Fruit fly (Drosophila melanogaster) whole organism, prepupa: ENCODE data around the gene orion.

ENCODE experiments used
- CG11294 ChIP-seq: fragments of 200-800 bp; sonication (Bioruptor generic); IDR thresholded peaks from 2 replicates; pipeline ENCODE4 v1.3.6; 2022; ENCODE audit warnings: missing biosample characterization, missing genetic modification characterization
- CG1621 ChIP-seq: fragments of 200-800 bp; sonication (Bioruptor generic); optimal IDR thresholded peaks from 3 replicates; lab custom pipeline; 2018; ENCODE audit warnings: missing biosample characterization, mild to moderate bottlenecking, missing genetic modification characterization
- CG16779 ChIP-seq: fragments of 200-800 bp; sonication (Bioruptor generic); optimal IDR thresholded peaks from 3 replicates; lab custom pipeline; 2017; ENCODE audit warnings: missing biosample characterization, mild to moderate bottlenecking, missing genetic modification characterization
- CG3032 ChIP-seq: fragments of 200-800 bp; optimal IDR thresholded peaks from 2 replicates; lab custom pipeline; 2019; ENCODE audit warnings: missing biosample characterization, mild to moderate bottlenecking, missing genetic modification characterization, moderate library complexity
- CG31627 ChIP-seq: fragments of 200-800 bp; sonication (Bioruptor generic); optimal IDR thresholded peaks from 3 replicates; lab custom pipeline; 2016; ENCODE audit warnings: missing biosample characterization, missing genetic modification characterization
- CG32006 ChIP-seq: fragments of 200-800 bp; sonication (Bioruptor generic); optimal IDR thresholded peaks from 3 replicates; lab custom pipeline; 2017; ENCODE audit warnings: missing biosample characterization, mild to moderate bottlenecking, missing genetic modification characterization
- CG34406 ChIP-seq: fragments of 200-800 bp; sonication (Bioruptor generic); optimal IDR thresholded peaks from 3 replicates; lab custom pipeline; 2016; ENCODE audit warnings: missing biosample characterization, missing genetic modification characterization
- CG3919 ChIP-seq: fragments of 200-800 bp; sonication (Bioruptor generic); optimal IDR thresholded peaks from 3 replicates; lab custom pipeline; 2016; ENCODE audit warnings: missing biosample characterization, missing genetic modification characterization
- CG4318 ChIP-seq: fragments of 200-800 bp; sonication (Bioruptor generic); optimal IDR thresholded peaks from 3 replicates; lab custom pipeline; 2017; ENCODE audit warnings: missing biosample characterization, mild to moderate bottlenecking, missing genetic modification characterization
- CG6163 ChIP-seq: fragments of 200-800 bp; sonication (Bioruptor generic); IDR thresholded peaks from 3 replicates; pipeline ENCODE4 v1.3.6; 2022; ENCODE audit warnings: missing biosample characterization, missing genetic modification characterization
- CG6276 ChIP-seq: fragments of 200-800 bp; sonication (Bioruptor generic); optimal IDR thresholded peaks from 2 replicates; lab custom pipeline; 2017; ENCODE audit warnings: missing biosample characterization, mild to moderate bottlenecking, missing genetic modification characterization
- CG6792 ChIP-seq: fragments of 200-800 bp; sonication (Bioruptor generic); optimal IDR thresholded peaks from 3 replicates; lab custom pipeline; 2016; ENCODE audit warnings: missing biosample characterization, missing genetic modification characterization
- CG6854 ChIP-seq: fragments of 200-800 bp; sonication (Bioruptor generic); optimal IDR thresholded peaks from 2 replicates; lab custom pipeline; 2017; ENCODE audit warnings: missing biosample characterization, mild to moderate bottlenecking, missing genetic modification characterization
- CG7368 ChIP-seq: fragments of 200-800 bp; sonication (Bioruptor generic); optimal IDR thresholded peaks from 3 replicates; lab custom pipeline; 2016; ENCODE audit warnings: missing biosample characterization, missing genetic modification characterization
- CG8119 ChIP-seq: fragments of 200-800 bp; sonication (Bioruptor generic); IDR thresholded peaks from 3 replicates; pipeline ENCODE4 v1.3.6; 2022; ENCODE audit warnings: missing biosample characterization, missing genetic modification characterization
- CG8319 ChIP-seq: fragments of 200-800 bp; sonication (Bioruptor generic); optimal IDR thresholded peaks from 3 replicates; lab custom pipeline; 2016; ENCODE audit warnings: missing biosample characterization, missing genetic modification characterization
- CG8632 ChIP-seq: fragments of 200-800 bp; sonication (Bioruptor generic); optimal IDR thresholded peaks from 3 replicates; lab custom pipeline; 2016; ENCODE audit warnings: missing biosample characterization, missing genetic modification characterization
- CG9139 ChIP-seq: fragments of 200-800 bp; sonication (Bioruptor generic); optimal IDR thresholded peaks from 3 replicates; lab custom pipeline; 2017; ENCODE audit warnings: missing biosample characterization, mild to moderate bottlenecking, missing genetic modification characterization
- Eip75B ChIP-seq: fragments of 200-800 bp; sonication (Bioruptor generic); optimal IDR thresholded peaks from 3 replicates; lab custom pipeline; 2016; ENCODE audit warnings: missing biosample characterization, missing genetic modification characterization
- Eip78C ChIP-seq: fragments of 200-800 bp; sonication (Bioruptor generic); peaks from one replicate; lab custom pipeline; 2016; ENCODE audit warnings: missing biosample characterization, missing genetic modification characterization
- Eip93F ChIP-seq: fragments of 200-800 bp; sonication (Bioruptor generic); optimal IDR thresholded peaks from 2 replicates; lab custom pipeline; 2016; ENCODE audit warnings: missing biosample characterization, mild to moderate bottlenecking, missing genetic modification characterization
- Ets21C ChIP-seq: fragments of 200-800 bp; sonication (Bioruptor generic); optimal IDR thresholded peaks from 3 replicates; lab custom pipeline; 2016; ENCODE audit warnings: missing biosample characterization, missing genetic modification characterization
- Ets96B ChIP-seq: fragments of 200-800 bp; optimal IDR thresholded peaks from 2 replicates; lab custom pipeline; 2019; ENCODE audit warnings: missing biosample characterization, mild to moderate bottlenecking, missing genetic modification characterization, moderate library complexity
- Gug ChIP-seq: fragments of 200-800 bp; sonication (Bioruptor generic); IDR thresholded peaks from 2 replicates; pipeline ENCODE4 v1.3.6; 2022; ENCODE audit warnings: missing biosample characterization, missing genetic modification characterization
- Hr38 ChIP-seq: sonication (Bioruptor generic); optimal IDR thresholded peaks from 2 replicates; lab custom pipeline; 2016; ENCODE audit warnings: missing biosample characterization, missing genetic modification characterization
- Hr39 ChIP-seq: fragments of 200-800 bp; sonication (Bioruptor generic); optimal IDR thresholded peaks from 2 replicates; lab custom pipeline; 2016; ENCODE audit warnings: missing biosample characterization, missing genetic modification characterization
- Hr4 ChIP-seq: fragments of 200-800 bp; sonication (Bioruptor generic); optimal IDR thresholded peaks from 3 replicates; lab custom pipeline; 2016; ENCODE audit warnings: missing biosample characterization, missing genetic modification characterization
- Met ChIP-seq: fragments of 200-800 bp; sonication (Bioruptor generic); optimal IDR thresholded peaks from 3 replicates; lab custom pipeline; 2016; ENCODE audit warnings: missing biosample characterization, missing genetic modification characterization
- OdsH ChIP-seq: fragments of 200-800 bp; sonication (Bioruptor generic); optimal IDR thresholded peaks from 3 replicates; lab custom pipeline; 2016; ENCODE audit warnings: missing biosample characterization, missing genetic modification characterization
- Sox102F ChIP-seq: fragments of 200-800 bp; sonication (Bioruptor generic); optimal IDR thresholded peaks from 2 replicates; lab custom pipeline; 2016; ENCODE audit warnings: missing biosample characterization, mild to moderate bottlenecking, missing genetic modification characterization
- Sox14 ChIP-seq: fragments of 200-800 bp; sonication (Bioruptor generic); optimal IDR thresholded peaks from 3 replicates; lab custom pipeline; 2016; ENCODE audit warnings: missing biosample characterization, missing genetic modification characterization
- Sox15 ChIP-seq: fragments of 200-800 bp; sonication (Bioruptor generic); optimal IDR thresholded peaks from 3 replicates; lab custom pipeline; 2016; ENCODE audit warnings: missing biosample characterization, missing genetic modification characterization
- achi ChIP-seq: fragments of 200-800 bp; sonication (Bioruptor generic); optimal IDR thresholded peaks from 3 replicates; lab custom pipeline; 2016; ENCODE audit warnings: missing biosample characterization, missing genetic modification characterization
- acj6 ChIP-seq: fragments of 200-800 bp; sonication (Bioruptor generic); optimal IDR thresholded peaks from 3 replicates; lab custom pipeline; 2016; ENCODE audit warnings: missing biosample characterization, missing genetic modification characterization
- cyc ChIP-seq: fragments of 200-800 bp; sonication (Bioruptor generic); optimal IDR thresholded peaks from 3 replicates; lab custom pipeline; 2016; ENCODE audit warnings: missing biosample characterization, missing genetic modification characterization
- dsx ChIP-seq: fragments of 200-800 bp; optimal IDR thresholded peaks from 3 replicates; lab custom pipeline; 2019; ENCODE audit warnings: missing biosample characterization, mild to moderate bottlenecking, missing genetic modification characterization, moderate library complexity; ENCODE audit not compliant: poor library complexity, severe bottlenecking
- eg ChIP-seq: fragments of 200-800 bp; sonication (Bioruptor generic); IDR thresholded peaks from 3 replicates; pipeline ENCODE4 v1.3.6; 2022; ENCODE audit warnings: missing biosample characterization, missing genetic modification characterization
- esn ChIP-seq: fragments of 200-800 bp; sonication (Bioruptor generic); optimal IDR thresholded peaks from 2 replicates; lab custom pipeline; 2016; ENCODE audit warnings: missing biosample characterization, mild to moderate bottlenecking, missing genetic modification characterization, moderate library complexity
- fkh ChIP-seq: fragments of 200-800 bp; sonication (Bioruptor generic); optimal IDR thresholded peaks from 3 replicates; lab custom pipeline; 2017; ENCODE audit warnings: missing biosample characterization, mild to moderate bottlenecking, missing genetic modification characterization, moderate library complexity
- lz ChIP-seq: fragments of 200-800 bp; sonication (Bioruptor generic); optimal IDR thresholded peaks from 3 replicates; lab custom pipeline; 2016; ENCODE audit warnings: missing biosample characterization, missing genetic modification characterization
- net ChIP-seq: fragments of 200-800 bp; sonication (Bioruptor generic); optimal IDR thresholded peaks from 3 replicates; lab custom pipeline; 2016; ENCODE audit warnings: missing biosample characterization, missing genetic modification characterization
- ss ChIP-seq, 2 experiments: fragments of 200-800 bp; sonication (Bioruptor generic); optimal IDR thresholded peaks; 2 replicates in 1 of 2; 3 replicates in 1 of 2; lab custom pipeline; 2017 to 2018; ENCODE audit warnings: mild to moderate bottlenecking in 2 of 2, missing biosample characterization in 2 of 2, missing genetic modification characterization in 2 of 2, moderate library complexity in 1 of 2
- svp ChIP-seq: fragments of 200-800 bp; sonication (Bioruptor generic); peaks from one replicate; lab custom pipeline; 2016; ENCODE audit warnings: missing biosample characterization, missing genetic modification characterization
- topi ChIP-seq: fragments of 200-800 bp; sonication (Bioruptor generic); optimal IDR thresholded peaks from 3 replicates; lab custom pipeline; 2016; ENCODE audit warnings: missing biosample characterization, missing genetic modification characterization
- vri ChIP-seq: fragments of 200-800 bp; sonication (Bioruptor generic); optimal IDR thresholded peaks from 3 replicates; lab custom pipeline; 2016; ENCODE audit warnings: missing biosample characterization, mild to moderate bottlenecking, missing genetic modification characterization

Gene orion

DNA sequence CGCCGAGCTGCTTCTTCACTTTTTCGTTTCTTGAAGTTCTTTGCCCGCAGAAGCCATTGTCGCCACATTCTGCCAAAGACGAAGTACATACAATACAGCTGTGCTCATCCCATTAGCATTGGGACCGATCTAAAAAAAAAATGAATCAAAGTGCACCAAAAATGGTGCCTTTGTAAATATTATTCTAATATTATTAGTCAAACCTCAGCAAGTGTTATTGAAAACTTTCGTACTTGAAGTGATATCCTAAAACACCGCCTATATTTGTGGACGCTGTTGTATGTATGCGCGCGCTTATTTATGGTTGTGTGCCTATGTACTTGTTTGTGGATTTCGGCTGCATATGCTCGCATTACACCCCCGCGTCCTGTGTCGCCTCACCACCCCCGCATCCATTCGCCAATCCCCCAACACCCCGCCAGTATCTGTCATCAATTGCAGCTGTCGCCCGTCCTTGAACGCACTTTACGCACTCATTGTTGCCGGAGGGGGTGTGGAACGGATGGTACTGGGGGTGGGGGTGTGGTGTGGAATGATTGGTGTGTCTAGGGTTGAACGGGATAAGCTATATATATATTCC lies 25.7 kb upstream of the orion start (continued):
- TF ChIP-seq Eip75B (GFP tag; lab: Kevin White, UChicago) (peak; percentile 87), CG3032 (tag; lab: Kevin White, UChicago) (peak; percentile 88), CG16779 (tag; lab: Kevin White, UChicago) (peak; percentile 77), CG6854 (GFP tag; lab: Kevin White, UChicago) (peak; percentile 75), topi (GFP tag; lab: Kevin White, UChicago) (peak; percentile 86), CG7368 (GFP tag; lab: Kevin White, UChicago) (peak; percentile 85), svp (peak; percentile 93), dsx (GFP tag; lab: Kevin White, UChicago) (peak; percentile 80), acj6 (GFP tag; lab: Kevin White, UChicago) (peak; percentile 89), fkh (GFP tag; lab: Kevin White, UChicago) (peak; percentile 38), Sox14 (GFP tag; lab: Kevin White, UChicago) (peak; percentile 89), Hr4 (peak; percentile 83), CG11294 (GFP tag; lab: Robert Waterston, UW) (peak; percentile 86), Hr39 (GFP tag; lab: Kevin White, UChicago) (peak; percentile 83), CG31627 (GFP tag; lab: Kevin White, UChicago) (peak; percentile 85), CG8319 (GFP tag; lab: Kevin White, UChicago) (peak; percentile 74), CG34406 (GFP tag; lab: Kevin White, UChicago) (peak; percentile 87), CG6163 (GFP tag; lab: Robert Waterston, UW) (peak; percentile 95), esn (GFP tag; lab: Kevin White, UChicago) (peak; percentile 88), CG9139 (GFP tag; lab: Kevin White, UChicago) (peak; percentile 90), CG8632 (GFP tag; lab: Kevin White, UChicago) (peak; percentile 87), OdsH (GFP tag; lab: Kevin White, UChicago) (peak; percentile 87), CG6792 (peak; percentile 88), CG8119 (peak; percentile 90), eg (GFP tag; lab: Robert Waterston, UW) (peak; percentile 94), Ets96B (tag; lab: Kevin White, UChicago) (peak; percentile 88), Gug (GFP tag; lab: Robert Waterston, UW) (peak; percentile 80), Eip93F (peak; percentile 71), Sox102F (GFP tag; lab: Kevin White, UChicago) (peak; percentile 89), Eip78C (GFP tag; lab: Kevin White, UChicago) (peak; percentile 97), lz (GFP tag; lab: Kevin White, UChicago) (peak; percentile 86)

DNA sequence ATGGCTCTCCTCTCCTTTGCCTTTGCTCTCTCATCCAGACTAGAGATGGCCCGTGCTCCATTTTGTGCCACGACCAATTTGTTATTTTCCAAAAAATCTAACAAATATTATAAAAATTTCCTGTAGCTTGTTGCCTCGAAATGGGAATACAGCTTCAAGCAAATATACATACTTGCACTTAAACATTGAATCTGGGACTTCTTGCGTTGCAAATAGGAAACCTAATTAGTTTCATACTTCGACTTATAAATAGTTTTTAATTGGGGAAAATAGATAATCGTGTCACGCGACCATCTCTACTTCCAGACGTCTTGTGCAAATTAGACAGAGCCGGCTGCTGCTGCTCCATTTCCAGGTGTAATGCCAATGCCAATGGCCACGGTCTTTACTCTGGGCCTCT lies 23.7 kb upstream of the orion start:
- TF ChIP-seq fkh (GFP tag; lab: Kevin White, UChicago) (no peak), svp (peak; percentile 89), Eip93F (peak; percentile 17), CG3919 (GFP tag; lab: Kevin White, UChicago) (peak; percentile 81), Met (GFP tag; lab: Kevin White, UChicago) (peak; percentile 87), CG6163 (GFP tag; lab: Robert Waterston, UW) (peak; percentile 71), CG34406 (GFP tag; lab: Kevin White, UChicago) (peak; percentile 70), CG3032 (tag; lab: Kevin White, UChicago) (peak; percentile 87), CG6276 (GFP tag; lab: Kevin White, UChicago) (peak; percentile 81), Ets21C (GFP tag; lab: Kevin White, UChicago) (peak; percentile 67), CG8319 (GFP tag; lab: Kevin White, UChicago) (peak; percentile 62), ss (GFP tag; optimal IDR thresholded peaks at IDR 0.05; lab: Kevin White, UChicago) (peak; percentile 78 to 80), CG8119 (peak; percentile 84), cyc (GFP tag; lab: Kevin White, UChicago) (peak; percentile 82), CG32006 (GFP tag; lab: Kevin White, UChicago) (peak; percentile 91), topi (GFP tag; lab: Kevin White, UChicago) (peak; percentile 90), dsx (GFP tag; lab: Kevin White, UChicago) (peak; percentile 82), Hr38 (GFP tag; lab: Kevin White, UChicago) (no peak), acj6 (GFP tag; lab: Kevin White, UChicago) (peak; percentile 86), CG1621 (peak; percentile 78), achi (GFP tag; lab: Kevin White, UChicago) (peak; percentile 83), lz (GFP tag; lab: Kevin White, UChicago) (peak; percentile 84), CG9139 (GFP tag; lab: Kevin White, UChicago) (peak; percentile 63), CG7368 (GFP tag; lab: Kevin White, UChicago) (peak; percentile 76), Sox14 (GFP tag; lab: Kevin White, UChicago) (peak; percentile 87), net (peak; percentile 85), Eip75B (GFP tag; lab: Kevin White, UChicago) (peak; percentile 87), CG4318 (GFP tag; lab: Kevin White, UChicago) (peak; percentile 83), vri (peak; percentile 71), CG16779 (tag; lab: Kevin White, UChicago) (peak; percentile 51), Ets96B (tag; lab: Kevin White, UChicago) (peak; percentile 85), Sox102F (GFP tag; lab: Kevin White, UChicago) (peak; percentile 84), OdsH (GFP tag; lab: Kevin White, UChicago) (peak; percentile 88), Hr39 (GFP tag; lab: Kevin White, UChicago) (peak; percentile 82), Sox15 (peak; percentile 76), CG6792 (peak; percentile 72)
